Worm (Caenorhabditis elegans): ENCODE data around the gene T15B7.15.

DNA sequence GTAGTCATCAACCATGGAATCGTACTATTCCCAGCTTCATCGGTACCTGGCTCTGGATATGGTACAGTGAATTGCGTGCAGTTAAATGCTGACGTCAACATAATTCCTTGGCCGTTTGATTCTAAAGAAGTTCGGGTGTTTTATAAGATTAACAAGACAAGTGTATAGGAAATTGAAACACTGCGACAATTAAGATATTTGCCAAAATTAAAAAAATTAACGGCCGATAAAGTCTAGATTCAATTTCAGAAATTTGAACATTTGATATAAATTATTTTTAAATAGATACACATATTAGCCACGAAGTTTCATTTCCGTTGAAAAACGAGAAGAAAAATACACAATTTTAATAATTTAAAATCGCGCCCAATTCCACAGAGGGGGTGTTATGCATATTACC lies 32.1 kb downstream of the T15B7.15 start, which contains the start of gene dmsr-12:
- no peak for TF ChIP-seq W03F9.2 (tag; optimal IDR thresholded peaks at IDR 0.05)
- no peak for TF ChIP-seq him-1 (tag; optimal IDR thresholded peaks at IDR 0.05)
- no peak for TF ChIP-seq dao-5 (tag; optimal IDR thresholded peaks at IDR 0.05)

Measured in whole organism, L4/young adult.